Fruit fly (Drosophila melanogaster) whole organism, prepupa: ENCODE measurements around the gene Cpr65Eb.

Source experiments
- CG10631 ChIP-seq: fragments of 200-800 bp; sonication (Bioruptor generic); optimal IDR thresholded peaks from 2 replicates; lab custom pipeline; 2016; ENCODE audit warnings: missing biosample characterization, missing genetic modification characterization
- CG10669 ChIP-seq: fragments of 200-800 bp; sonication (Bioruptor generic); optimal IDR thresholded peaks from 3 replicates; lab custom pipeline; 2018; ENCODE audit warnings: missing biosample characterization, mild to moderate bottlenecking, missing genetic modification characterization, moderate library complexity
- CG11762 ChIP-seq: fragments of 200-800 bp; sonication (Bioruptor generic); optimal IDR thresholded peaks from 3 replicates; lab custom pipeline; 2016; ENCODE audit warnings: missing biosample characterization, missing genetic modification characterization; ENCODE audit not compliant: insufficient read depth
- CG15336 ChIP-seq: fragments of 200-800 bp; sonication (Bioruptor generic); IDR thresholded peaks from 2 replicates; pipeline ENCODE4 v1.3.6; 2022; ENCODE audit warnings: missing biosample characterization, missing genetic modification characterization
- CG1621 ChIP-seq: fragments of 200-800 bp; sonication (Bioruptor generic); optimal IDR thresholded peaks from 3 replicates; lab custom pipeline; 2018; ENCODE audit warnings: missing biosample characterization, mild to moderate bottlenecking, missing genetic modification characterization
- CG3032 ChIP-seq: fragments of 200-800 bp; optimal IDR thresholded peaks from 2 replicates; lab custom pipeline; 2019; ENCODE audit warnings: missing biosample characterization, mild to moderate bottlenecking, missing genetic modification characterization, moderate library complexity
- CG32006 ChIP-seq: fragments of 200-800 bp; sonication (Bioruptor generic); optimal IDR thresholded peaks from 3 replicates; lab custom pipeline; 2017; ENCODE audit warnings: missing biosample characterization, mild to moderate bottlenecking, missing genetic modification characterization
- CG3919 ChIP-seq: fragments of 200-800 bp; sonication (Bioruptor generic); optimal IDR thresholded peaks from 3 replicates; lab custom pipeline; 2016; ENCODE audit warnings: missing biosample characterization, missing genetic modification characterization
- CG6276 ChIP-seq: fragments of 200-800 bp; sonication (Bioruptor generic); optimal IDR thresholded peaks from 2 replicates; lab custom pipeline; 2017; ENCODE audit warnings: missing biosample characterization, mild to moderate bottlenecking, missing genetic modification characterization
- CG6808 ChIP-seq: fragments of 200-800 bp; sonication (Bioruptor generic); optimal IDR thresholded peaks from 3 replicates; lab custom pipeline; 2017; ENCODE audit warnings: missing biosample characterization, missing genetic modification characterization, mild to moderate bottlenecking, moderate library complexity, missing genetic modification reagents
- CG6854 ChIP-seq: fragments of 200-800 bp; sonication (Bioruptor generic); optimal IDR thresholded peaks from 2 replicates; lab custom pipeline; 2017; ENCODE audit warnings: missing biosample characterization, mild to moderate bottlenecking, missing genetic modification characterization
- CG7368 ChIP-seq: fragments of 200-800 bp; sonication (Bioruptor generic); optimal IDR thresholded peaks from 3 replicates; lab custom pipeline; 2016; ENCODE audit warnings: missing biosample characterization, missing genetic modification characterization
- CG8319 ChIP-seq: fragments of 200-800 bp; sonication (Bioruptor generic); optimal IDR thresholded peaks from 3 replicates; lab custom pipeline; 2016; ENCODE audit warnings: missing biosample characterization, missing genetic modification characterization
- CG8632 ChIP-seq: fragments of 200-800 bp; sonication (Bioruptor generic); optimal IDR thresholded peaks from 3 replicates; lab custom pipeline; 2016; ENCODE audit warnings: missing biosample characterization, missing genetic modification characterization
- CG9139 ChIP-seq: fragments of 200-800 bp; sonication (Bioruptor generic); optimal IDR thresholded peaks from 3 replicates; lab custom pipeline; 2017; ENCODE audit warnings: missing biosample characterization, mild to moderate bottlenecking, missing genetic modification characterization
- Eip75B ChIP-seq: fragments of 200-800 bp; sonication (Bioruptor generic); optimal IDR thresholded peaks from 3 replicates; lab custom pipeline; 2016; ENCODE audit warnings: missing biosample characterization, missing genetic modification characterization
- Eip78C ChIP-seq: fragments of 200-800 bp; sonication (Bioruptor generic); peaks from one replicate; lab custom pipeline; 2016; ENCODE audit warnings: missing biosample characterization, missing genetic modification characterization
- Ets21C ChIP-seq: fragments of 200-800 bp; sonication (Bioruptor generic); optimal IDR thresholded peaks from 3 replicates; lab custom pipeline; 2016; ENCODE audit warnings: missing biosample characterization, missing genetic modification characterization
- Ets96B ChIP-seq: fragments of 200-800 bp; optimal IDR thresholded peaks from 2 replicates; lab custom pipeline; 2019; ENCODE audit warnings: missing biosample characterization, mild to moderate bottlenecking, missing genetic modification characterization, moderate library complexity
- Hr38 ChIP-seq: sonication (Bioruptor generic); optimal IDR thresholded peaks from 2 replicates; lab custom pipeline; 2016; ENCODE audit warnings: missing biosample characterization, missing genetic modification characterization
- Hr4 ChIP-seq: fragments of 200-800 bp; sonication (Bioruptor generic); optimal IDR thresholded peaks from 3 replicates; lab custom pipeline; 2016; ENCODE audit warnings: missing biosample characterization, missing genetic modification characterization
- OdsH ChIP-seq: fragments of 200-800 bp; sonication (Bioruptor generic); optimal IDR thresholded peaks from 3 replicates; lab custom pipeline; 2016; ENCODE audit warnings: missing biosample characterization, missing genetic modification characterization
- Sox102F ChIP-seq: fragments of 200-800 bp; sonication (Bioruptor generic); optimal IDR thresholded peaks from 2 replicates; lab custom pipeline; 2016; ENCODE audit warnings: missing biosample characterization, mild to moderate bottlenecking, missing genetic modification characterization
- Sox14 ChIP-seq: fragments of 200-800 bp; sonication (Bioruptor generic); optimal IDR thresholded peaks from 3 replicates; lab custom pipeline; 2016; ENCODE audit warnings: missing biosample characterization, missing genetic modification characterization
- acj6 ChIP-seq: fragments of 200-800 bp; sonication (Bioruptor generic); optimal IDR thresholded peaks from 3 replicates; lab custom pipeline; 2016; ENCODE audit warnings: missing biosample characterization, missing genetic modification characterization
- dac ChIP-seq: fragments of 200-800 bp; sonication (Bioruptor generic); optimal IDR thresholded peaks from 2 replicates; lab custom pipeline; 2017; ENCODE audit warnings: missing biosample characterization, mild to moderate bottlenecking, missing genetic modification characterization
- dsx ChIP-seq: fragments of 200-800 bp; optimal IDR thresholded peaks from 3 replicates; lab custom pipeline; 2019; ENCODE audit warnings: missing biosample characterization, mild to moderate bottlenecking, missing genetic modification characterization, moderate library complexity; ENCODE audit not compliant: poor library complexity, severe bottlenecking
- esn ChIP-seq: fragments of 200-800 bp; sonication (Bioruptor generic); optimal IDR thresholded peaks from 2 replicates; lab custom pipeline; 2016; ENCODE audit warnings: missing biosample characterization, mild to moderate bottlenecking, missing genetic modification characterization, moderate library complexity
- fd59A ChIP-seq: fragments of 200-800 bp; sonication (Bioruptor generic); optimal IDR thresholded peaks from 2 replicates; lab custom pipeline; 2017; ENCODE audit warnings: missing biosample characterization, mild to moderate bottlenecking, missing genetic modification characterization, missing genetic modification reagents
- fkh ChIP-seq: fragments of 200-800 bp; sonication (Bioruptor generic); optimal IDR thresholded peaks from 3 replicates; lab custom pipeline; 2017; ENCODE audit warnings: missing biosample characterization, mild to moderate bottlenecking, missing genetic modification characterization, moderate library complexity
- lz ChIP-seq: fragments of 200-800 bp; sonication (Bioruptor generic); optimal IDR thresholded peaks from 3 replicates; lab custom pipeline; 2016; ENCODE audit warnings: missing biosample characterization, missing genetic modification characterization
- pdm3 ChIP-seq: fragments of 200-800 bp; sonication (Bioruptor generic); optimal IDR thresholded peaks from 3 replicates; lab custom pipeline; 2016; ENCODE audit warnings: missing biosample characterization, missing genetic modification characterization
- salr ChIP-seq, 2 experiments: fragments of 200-800 bp; sonication (Bioruptor generic); optimal IDR thresholded peaks; 3 replicates each; lab custom pipeline; 2016 to 2018; ENCODE audit warnings: missing biosample characterization in 2 of 2, missing genetic modification characterization in 2 of 2, mild to moderate bottlenecking in 1 of 2
- spab ChIP-seq: fragments of 200-800 bp; sonication (Bioruptor generic); optimal IDR thresholded peaks from 2 replicates; lab custom pipeline; 2017; ENCODE audit warnings: missing biosample characterization, mild to moderate bottlenecking, missing genetic modification characterization, missing genetic modification reagents
- ss ChIP-seq, 2 experiments: fragments of 200-800 bp; sonication (Bioruptor generic); optimal IDR thresholded peaks; 2 replicates in 1 of 2; 3 replicates in 1 of 2; lab custom pipeline; 2017 to 2018; ENCODE audit warnings: mild to moderate bottlenecking in 2 of 2, missing biosample characterization in 2 of 2, missing genetic modification characterization in 2 of 2, moderate library complexity in 1 of 2
- svp ChIP-seq: fragments of 200-800 bp; sonication (Bioruptor generic); peaks from one replicate; lab custom pipeline; 2016; ENCODE audit warnings: missing biosample characterization, missing genetic modification characterization

The Cpr65Eb gene

dm6 chr3L:7090764-7091163, 2.2 kb upstream of the Cpr65Eb start (continued):
- TF ChIP-seq CG15336 (GFP tag; lab: Robert Waterston, UW): 0 out of 2 replicates have a peak, but pooled peaks have one; percentile 30
- TF ChIP-seq lz (GFP tag; lab: Kevin White, UChicago): no peak
- no peak for TF ChIP-seq ss (GFP tag; optimal IDR thresholded peaks at IDR 0.05; lab: Kevin White, UChicago)
- TF ChIP-seq acj6: peak; percentile 43
- TF ChIP-seq Sox14 (GFP tag; lab: Kevin White, UChicago): no peak
- TF ChIP-seq CG8632 (GFP tag; lab: Kevin White, UChicago): peak; percentile 26
- no peak for TF ChIP-seq Hr38
- peak; percentile 43 for TF ChIP-seq CG11762
- TF ChIP-seq CG6854: no peak
- TF ChIP-seq dac (GFP tag; lab: Kevin White, UChicago): no peak
- no peak for TF ChIP-seq fkh
- peak; percentile 64 for TF ChIP-seq CG7368 (GFP tag; lab: Kevin White, UChicago)
- TF ChIP-seq CG32006: peak; percentile 25
- peak; percentile 44 for TF ChIP-seq CG10669 (GFP tag; lab: Kevin White, UChicago)
- TF ChIP-seq CG8319: peak; percentile 60
- no peak for TF ChIP-seq CG1621 (tag; lab: Kevin White, UChicago)
- no peak for TF ChIP-seq CG6276 (GFP tag; lab: Kevin White, UChicago)
- peak; percentile 43 for TF ChIP-seq CG3032 (tag; lab: Kevin White, UChicago)
- peak; percentile 31 for TF ChIP-seq CG10631 (GFP tag; lab: Kevin White, UChicago)
- no peak for TF ChIP-seq Sox102F (GFP tag; lab: Kevin White, UChicago)
- peak; percentile 20 for TF ChIP-seq Hr4 (GFP tag; lab: Kevin White, UChicago)
- no peak for TF ChIP-seq esn (GFP tag; lab: Kevin White, UChicago)
- no peak for TF ChIP-seq salr (GFP tag; optimal IDR thresholded peaks at IDR 0.05; lab: Kevin White, UChicago)
- peak; percentile 50 for TF ChIP-seq Eip75B (GFP tag; lab: Kevin White, UChicago)
- peak; percentile 72 for TF ChIP-seq svp (GFP tag; lab: Kevin White, UChicago)

DNA sequence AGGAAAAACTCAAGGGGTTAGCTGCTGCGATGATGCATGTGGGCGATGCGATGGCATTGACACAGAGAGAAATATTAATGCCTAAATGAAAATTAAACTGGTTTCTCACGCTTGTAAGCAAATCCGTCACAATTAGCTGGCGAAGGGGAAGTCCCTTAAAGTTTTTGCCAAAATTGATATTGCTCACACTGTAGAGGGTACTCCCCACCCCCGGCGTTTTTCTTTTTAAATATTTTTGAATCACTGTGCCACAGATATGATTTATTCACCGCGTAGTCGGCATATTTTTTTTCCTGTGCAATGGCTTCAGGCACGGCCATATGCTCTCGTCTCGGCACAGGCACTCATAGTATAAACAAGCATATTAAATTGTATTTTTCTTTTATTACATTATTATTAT, 1.2 kb downstream of the Cpr65Eb start:
- TF ChIP-seq Eip75B (GFP tag; lab: Kevin White, UChicago): peak; percentile 43
- TF ChIP-seq dsx (GFP tag; lab: Kevin White, UChicago): no peak
- TF ChIP-seq Ets21C (GFP tag; lab: Kevin White, UChicago): no peak
- TF ChIP-seq CG8319: peak; percentile 30
- peak; percentile 27 for TF ChIP-seq CG3919
- peak; percentile 2 for TF ChIP-seq pdm3
- TF ChIP-seq CG7368 (GFP tag; lab: Kevin White, UChicago): peak; percentile 29
- TF ChIP-seq salr (GFP tag; optimal IDR thresholded peaks at IDR 0.05; lab: Kevin White, UChicago): no peak
- peak; percentile 3 for TF ChIP-seq CG32006
- TF ChIP-seq spab (GFP tag; lab: Kevin White, UChicago): peak; percentile 46
- TF ChIP-seq Eip78C (GFP tag; lab: Kevin White, UChicago): peak; percentile 78
- TF ChIP-seq CG6808 (GFP tag; lab: Kevin White, UChicago): peak; percentile 53
- peak; percentile 4 for TF ChIP-seq Hr4 (GFP tag; lab: Kevin White, UChicago)
- peak; percentile 61 for TF ChIP-seq CG3032 (tag; lab: Kevin White, UChicago)
- TF ChIP-seq CG10669 (GFP tag; lab: Kevin White, UChicago): peak; percentile 44
- peak in 1 of 2 experiments; percentile 49 for TF ChIP-seq ss (GFP tag; optimal IDR thresholded peaks at IDR 0.05; lab: Kevin White, UChicago)
- TF ChIP-seq lz (GFP tag; lab: Kevin White, UChicago): no peak
- peak; percentile 16 for TF ChIP-seq CG9139 (GFP tag; lab: Kevin White, UChicago)
- TF ChIP-seq OdsH (GFP tag; lab: Kevin White, UChicago): peak; percentile 1
- no peak for TF ChIP-seq acj6
- peak; percentile 10 for TF ChIP-seq CG10631 (GFP tag; lab: Kevin White, UChicago)
- TF ChIP-seq Ets96B (tag; lab: Kevin White, UChicago): peak; percentile 19
- TF ChIP-seq dac (GFP tag; lab: Kevin White, UChicago): no peak
- TF ChIP-seq fd59A (GFP tag; lab: Kevin White, UChicago): peak; percentile 14

DNA sequence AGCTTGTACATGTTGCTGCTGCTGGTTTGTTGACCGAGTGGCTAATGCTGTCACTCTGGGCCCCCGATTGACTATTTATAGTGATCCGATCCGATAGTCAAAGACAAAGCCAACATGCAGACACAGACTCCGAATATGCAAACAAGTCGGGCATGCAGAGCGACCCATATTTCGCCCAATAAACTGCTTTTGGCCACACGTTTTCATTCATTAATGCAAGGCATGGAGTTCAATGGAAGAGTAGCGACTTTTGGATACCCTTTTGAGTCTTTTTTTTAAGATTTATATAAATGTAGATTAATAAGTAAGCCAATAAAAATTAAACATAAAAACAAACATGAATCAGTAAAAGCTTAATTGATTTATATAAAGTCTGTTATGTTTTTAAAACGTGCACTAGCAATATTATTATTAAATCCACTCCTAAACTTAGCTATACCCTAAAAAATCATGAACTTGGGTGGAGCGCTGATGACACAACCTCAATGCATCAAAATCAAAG, 2.0 kb downstream of the Cpr65Eb start, which contains the start of gene Cpr65Ea:
Gene Cpr65Ea (minus strand): TSS at position 51 of the 502 bp plus-strand sequence.
- TF ChIP-seq Eip78C (GFP tag; lab: Kevin White, UChicago): peak; percentile 10
- no peak for TF ChIP-seq CG11762
- TF ChIP-seq Hr4 (GFP tag; lab: Kevin White, UChicago): no peak
